Fruit fly (Drosophila melanogaster) Kc167 (cell line): Measurements from ENCODE around the gene CG15533.

Experiments
- Myc ChIP-seq: fragments of >200 bp; optimal IDR thresholded peaks from 2 replicates; lab custom pipeline; 2017; ENCODE audit warnings: missing external identifiers
- h ChIP-seq: fragments of >200 bp; optimal IDR thresholded peaks from 3 replicates; lab custom pipeline; 2018; ENCODE audit warnings: missing external identifiers
- psq ChIP-seq: fragments of >200 bp; optimal IDR thresholded peaks from 2 replicates; lab custom pipeline; 2017; ENCODE audit warnings: missing external identifiers
- ttk ChIP-seq: sonication (Bioruptor generic); optimal IDR thresholded peaks from 2 replicates; lab custom pipeline; 2017; ENCODE audit warnings: missing external identifiers

- TF ChIP-seq h (lab: Kevin White, UChicago) (no peak), ttk (lab: Kevin White, UChicago) (no peak), Myc (lab: Kevin White, UChicago) (no peak), psq (lab: Kevin White, UChicago) (no peak)
Observed at dm6 chr3R:30475910-30476309, 47.3 kb downstream of the CG15533 start.
